Worm (Caenorhabditis elegans) whole organism, L1 larva: ENCODE measurements around the gene Y54G2A.45.

Source experiments
- blmp-1 ChIP-seq: fragments of 150-350 bp; optimal IDR thresholded peaks from 2 replicates; lab custom pipeline; 2014; ENCODE audit warnings: missing biosample characterization, missing genetic modification characterization
- lin-13 ChIP-seq: fragments of 150-350 bp; optimal IDR thresholded peaks from 2 replicates; lab custom pipeline; 2014; ENCODE audit warnings: missing biosample characterization, missing genetic modification reagents, missing genetic modification characterization
- mep-1 ChIP-seq: fragments of 150-350 bp; optimal IDR thresholded peaks from 2 replicates; lab custom pipeline; 2014; ENCODE audit warnings: missing biosample characterization, missing genetic modification characterization
- rnt-1 ChIP-seq: sonication (generic microtip); optimal IDR thresholded peaks from 2 replicates; lab custom pipeline; 2016; ENCODE audit warnings: mild to moderate bottlenecking, missing genetic modification characterization, moderate library complexity, missing compliant biosample characterization
- skn-1 ChIP-seq: fragments of 150-350 bp; optimal IDR thresholded peaks from 2 replicates; lab custom pipeline; 2014; ENCODE audit warnings: missing biosample characterization, missing genetic modification characterization
- sup-37 ChIP-seq: fragments of 200-800 bp; sonication (Bioruptor generic); optimal IDR thresholded peaks from 2 replicates; lab custom pipeline; 2018; ENCODE audit warnings: mild to moderate bottlenecking, missing genetic modification characterization, missing compliant biosample characterization
- unc-130 ChIP-seq: fragments of 150-350 bp; optimal IDR thresholded peaks from 2 replicates; lab custom pipeline; 2017; ENCODE audit warnings: missing biosample characterization, missing genetic modification characterization, inconsistent platforms
- zag-1 ChIP-seq: fragments of 150-350 bp; optimal IDR thresholded peaks from 2 replicates; lab custom pipeline; 2014; ENCODE audit warnings: missing biosample characterization, missing genetic modification characterization

ce11 chrIV:2850586-2850985 lies 44.9 kb downstream of the Y54G2A.45 start, which contains the start of gene clec-85:
- TF ChIP-seq lin-13 (GFP tag; lab: Kevin White, UChicago) (no peak), sup-37 (GFP tag; lab: Kevin White, UChicago) (no peak), zag-1 (tag; lab: Kevin White, UChicago) (no peak), blmp-1 (no peak), skn-1 (no peak), rnt-1 (tag; lab: Kevin White, UChicago) (no peak), unc-130 (no peak), mep-1 (tag; lab: Kevin White, UChicago) (no peak)
